Worm (Caenorhabditis elegans): Measurements from ENCODE around the gene osm-1.

DNA sequence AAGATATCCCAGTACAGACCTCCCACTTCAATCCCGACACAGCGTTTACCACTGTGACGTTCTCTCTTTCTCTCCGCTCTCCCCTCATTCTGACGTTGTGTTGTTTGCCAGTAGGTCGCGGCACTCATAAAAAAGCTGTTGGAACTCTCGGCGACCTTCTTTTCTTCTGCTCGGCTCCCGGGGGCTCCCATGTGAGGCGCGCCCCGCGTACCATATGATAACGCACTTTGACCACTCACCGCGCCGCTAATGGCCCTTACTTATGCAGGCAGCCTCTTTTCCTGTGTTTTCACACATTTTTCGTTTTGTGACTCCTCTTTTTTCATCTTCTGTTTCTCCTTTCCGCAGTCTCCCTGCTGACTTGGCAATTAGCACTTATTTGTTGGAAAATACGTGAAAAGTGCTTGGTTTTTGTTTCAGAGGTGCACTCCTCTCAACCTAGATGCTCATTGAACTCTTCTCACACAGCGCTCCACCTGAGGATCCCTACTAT lies 38.9 kb downstream of the osm-1 start, which contains the start of gene ser-1:
- TF ChIP-seq unc-62 (GFP tag; optimal IDR thresholded peaks at IDR 0.05) (no peak), nhr-77 (tag; optimal IDR thresholded peaks at IDR 0.05) (no peak), nhr-129 (tag; optimal IDR thresholded peaks at IDR 0.05) (no peak), unc-55 (GFP tag; optimal IDR thresholded peaks at IDR 0.05) (no peak)
